Fruit fly (Drosophila melanogaster): ENCODE data around the gene Cht11.
A peak's percentile ranks its signal among the peaks of the same experiment; 100 is the strongest.

Cht11 gene

dm6 chrX:6863289-6863938 is 14.1 kb upstream of the Cht11 start, which contains the start of gene CG43736 (continued):
- peak; percentile 86 for TF ChIP-seq CG7372 (GFP tag; IDR thresholded peaks at IDR 0.05)
- TF ChIP-seq nerfin-2 (GFP tag; IDR thresholded peaks at IDR 0.05; ENCODE audit: partially characterized antibody), result no peak
- peak; percentile 89 for TF ChIP-seq fu2 (GFP tag; optimal IDR thresholded peaks at IDR 0.05)
- peak; percentile 97 for TF ChIP-seq CG3281 (GFP tag; optimal IDR thresholded peaks at IDR 0.05)
- peak; percentile 86 for TF ChIP-seq CG11093 (GFP tag; IDR thresholded peaks at IDR 0.05)
- TF ChIP-seq CG34224 (GFP tag; IDR thresholded peaks at IDR 0.05; ENCODE audit: partially characterized antibody), result no peak
- peak; percentile 78 for TF ChIP-seq lbe (GFP tag; optimal IDR thresholded peaks at IDR 0.05)
- TF ChIP-seq CG15479 (GFP tag; optimal IDR thresholded peaks at IDR 0.05), result no peak
- TF ChIP-seq dpn (GFP tag; optimal IDR thresholded peaks at IDR 0.05), result peak; percentile 94
- peak; percentile 92 for TF ChIP-seq CG1603 (tag; optimal IDR thresholded peaks at IDR 0.05)
- TF ChIP-seq CG13624 (GFP tag; optimal IDR thresholded peaks at IDR 0.05), result peak; percentile 87
- no peak for TF ChIP-seq HLH4C (GFP tag; IDR thresholded peaks at IDR 0.05; ENCODE audit: partially characterized antibody)
- peak; percentile 92 for TF ChIP-seq CG9437 (GFP tag; optimal IDR thresholded peaks at IDR 0.05)
- no peak for TF ChIP-seq chinmo (GFP tag; IDR thresholded peaks at IDR 0.05; ENCODE audit: partially characterized antibody)
- peak; percentile 93 for TF ChIP-seq cwo (GFP tag; optimal IDR thresholded peaks at IDR 0.05)
- TF ChIP-seq ap (GFP tag; IDR thresholded peaks at IDR 0.05), result peak; percentile 75
- peak; percentile 98 for TF ChIP-seq gem (tag; optimal IDR thresholded peaks at IDR 0.05)
- TF ChIP-seq Adf1 (GFP tag; IDR thresholded peaks at IDR 0.05), result no peak
- peak; percentile 60 for TF ChIP-seq Sry-δ (GFP tag; optimal IDR thresholded peaks at IDR 0.05)
- peak in 1 of 2 experiments; percentile 49 for TF ChIP-seq crp (GFP tag; optimal IDR thresholded peaks at IDR 0.05)
- peak; percentile 92 for TF ChIP-seq slp2 (GFP tag; optimal IDR thresholded peaks at IDR 0.05)
- peak; percentile 88 for TF ChIP-seq CG14014 (GFP tag; IDR thresholded peaks at IDR 0.05)
- peak; percentile 92 for TF ChIP-seq jing (GFP tag; optimal IDR thresholded peaks at IDR 0.05)
- no peak for TF ChIP-seq Elba2 (GFP tag; optimal IDR thresholded peaks at IDR 0.05)
- peak; percentile 92 for TF ChIP-seq chn (GFP tag; optimal IDR thresholded peaks at IDR 0.05)
- peak; percentile 94 for TF ChIP-seq CG10654 (GFP tag; optimal IDR thresholded peaks at IDR 0.05)
- TF ChIP-seq ato (GFP tag; IDR thresholded peaks at IDR 0.05; ENCODE audit: partially characterized antibody), result no peak
- TF ChIP-seq Hsf (GFP tag; optimal IDR thresholded peaks at IDR 0.05), result peak; percentile 94
- TF ChIP-seq CG18476 (GFP tag; optimal IDR thresholded peaks at IDR 0.05), result peak; percentile 93
- no peak for TF ChIP-seq prd (optimal IDR thresholded peaks at IDR 0.05)
- peak; percentile 88 for TF ChIP-seq prd (GFP tag; IDR thresholded peaks at IDR 0.05)
- no peak; the same call in 1 of the 2 replicates for TF ChIP-seq Gsc (GFP tag; IDR thresholded peaks at IDR 0.05)
- TF ChIP-seq al (GFP tag; IDR thresholded peaks at IDR 0.05), result peak; percentile 84
- TF ChIP-seq caup (GFP tag; optimal IDR thresholded peaks at IDR 0.05; ENCODE audit: severe bottlenecking), result peak; percentile 93
- peak; percentile 83 for TF ChIP-seq Oaz (GFP tag; IDR thresholded peaks at IDR 0.05)
- TF ChIP-seq gsb (GFP tag; IDR thresholded peaks at IDR 0.05), result peak; percentile 76
- peak; percentile 91 for TF ChIP-seq Camta (GFP tag; optimal IDR thresholded peaks at IDR 0.05)
- TF ChIP-seq CG8765 (GFP tag; IDR thresholded peaks at IDR 0.05), result peak; percentile 41; the same call in 1 of the 2 replicates
- peak; percentile 98 for TF ChIP-seq CG7839 (tag; optimal IDR thresholded peaks at IDR 0.05)
- TF ChIP-seq CG43689 (GFP tag; IDR thresholded peaks at IDR 0.05), result peak; percentile 70
- TF ChIP-seq CG14050 (GFP tag; IDR thresholded peaks at IDR 0.05), result peak; percentile 78
- peak; percentile 88 for TF ChIP-seq Spps (tag; optimal IDR thresholded peaks at IDR 0.05)
- peak; percentile 7 for TF ChIP-seq ab (GFP tag; optimal IDR thresholded peaks at IDR 0.05)
- peak; percentile 32; the same call in 1 of the 2 replicates for TF ChIP-seq MBD-R2 (GFP tag; IDR thresholded peaks at IDR 0.05)
- TF ChIP-seq wor (GFP tag; IDR thresholded peaks at IDR 0.05), result peak; percentile 88
- TF ChIP-seq Kr (GFP tag; optimal IDR thresholded peaks at IDR 0.05), result no peak
- TF ChIP-seq CG18011 (GFP tag; optimal IDR thresholded peaks at IDR 0.05), result peak; percentile 70
- TF ChIP-seq CG30020 (tag; optimal IDR thresholded peaks at IDR 0.05), result peak; percentile 85
- peak; percentile 77; the same call in 2 of the 3 replicates for TF ChIP-seq CG3726 (GFP tag; IDR thresholded peaks at IDR 0.05)
